Worm (Caenorhabditis elegans) whole organism, midembryonic: ENCODE results near the gene F14F9.2.

Source experiments
- cog-1 ChIP-seq: sonication (generic microtip); optimal IDR thresholded peaks from 2 replicates; lab custom pipeline; 2016; ENCODE audit warnings: missing genetic modification characterization, missing compliant biosample characterization
- flt-1 ChIP-seq: fragments of 200-800 bp; sonication (Bioruptor generic); IDR thresholded peaks from 2 replicates; pipeline ENCODE4 v1.3.6; 2022; ENCODE audit warnings: missing genetic modification characterization, missing compliant biosample characterization
- klf-2 ChIP-seq: fragments of 200-800 bp; sonication (Bioruptor generic); conservative IDR thresholded peaks from 2 replicates; pipeline ENCODE4 v1.3.6; 2022; ENCODE audit warnings: missing genetic modification reagents, missing genetic modification characterization, missing compliant biosample characterization
- ztf-23 ChIP-seq: fragments of 200-800 bp; sonication (Bioruptor generic); IDR thresholded peaks from 2 replicates; pipeline ENCODE4 v1.3.6; 2022; ENCODE audit warnings: missing genetic modification reagents, missing genetic modification characterization, missing compliant biosample characterization

- TF ChIP-seq cog-1 (tag; lab: Kevin White, UChicago) (no peak), flt-1 (GFP tag; lab: Robert Waterston, UW) (no peak), ztf-23 (GFP tag; lab: Robert Waterston, UW) (no peak), klf-2 (no peak)
Measured at ce11 chrV:5130018-5130417, 14.6 kb upstream of the F14F9.2 start, which contains the start of gene F14F9.8.
